Fruit fly (Drosophila melanogaster): ENCODE results near the gene Fntb.

Gene Fntb

dm6 chr3R:16432665-16433065 is at the start of gene Fntb:
Fntb (plus strand) TSS chr3R:16432998.
- TF ChIP-seq Dfd (GFP tag; optimal IDR thresholded peaks at IDR 0.05), result no peak
- TF ChIP-seq ci (GFP tag; IDR thresholded peaks at IDR 0.05), result peak; percentile 65; the same call in 2 of the 3 replicates
- TF ChIP-seq CG17385 (GFP tag; optimal IDR thresholded peaks at IDR 0.05), result peak; percentile 71
- TF ChIP-seq fd96Cb (tag; optimal IDR thresholded peaks at IDR 0.05), result peak; percentile 70
- TF ChIP-seq br (optimal IDR thresholded peaks at IDR 0.05), result no peak
- peak; percentile 13 for TF ChIP-seq CG6813 (GFP tag; optimal IDR thresholded peaks at IDR 0.05)
- peak; percentile 56 for TF ChIP-seq gcm (GFP tag; optimal IDR thresholded peaks at IDR 0.05)
- peak; percentile 65 for TF ChIP-seq CG18476 (GFP tag; optimal IDR thresholded peaks at IDR 0.05)
- peak; percentile 86 for TF ChIP-seq gem (tag; optimal IDR thresholded peaks at IDR 0.05)
- peak; percentile 65 for TF ChIP-seq CG9727 (GFP tag; optimal IDR thresholded peaks at IDR 0.05)
- peak; percentile 66 for TF ChIP-seq CG14710 (tag; optimal IDR thresholded peaks at IDR 0.05)
- TF ChIP-seq CG9932 (GFP tag; IDR thresholded peaks at IDR 0.05), result peak; percentile 71
- peak; percentile 56 for TF ChIP-seq BtbVII (GFP tag; optimal IDR thresholded peaks at IDR 0.05)
- no peak for TF ChIP-seq sna (GFP tag; IDR thresholded peaks at IDR 0.05; ENCODE audit: partially characterized antibody)
- peak; percentile 15 for TF ChIP-seq Lhr (GFP tag; optimal IDR thresholded peaks at IDR 0.05)
- TF ChIP-seq CG10979 (tag; optimal IDR thresholded peaks at IDR 0.05), result peak; percentile 72
- TF ChIP-seq CG12299 (tag; optimal IDR thresholded peaks at IDR 0.05), result peak; percentile 48
- peak; percentile 40 for TF ChIP-seq CG12104 (GFP tag; optimal IDR thresholded peaks at IDR 0.05)
- TF ChIP-seq slou (GFP tag; optimal IDR thresholded peaks at IDR 0.05), result peak; percentile 12
- TF ChIP-seq MBD-R2 (GFP tag; IDR thresholded peaks at IDR 0.05), result peak; percentile 72
- peak; percentile 68 for TF ChIP-seq CG15514 (GFP tag; optimal IDR thresholded peaks at IDR 0.05)
- peak; percentile 80 for TF ChIP-seq CG30403 (GFP tag; optimal IDR thresholded peaks at IDR 0.05)
- TF ChIP-seq CG11695 (GFP tag; IDR thresholded peaks at IDR 0.05), result peak; percentile 60; the same call in 2 of the 3 replicates
- peak; percentile 24 for TF ChIP-seq pzg (GFP tag; optimal IDR thresholded peaks at IDR 0.05)
- no peak for TF ChIP-seq Sin3A (optimal IDR thresholded peaks at IDR 0.05)
- TF ChIP-seq CG6272 (GFP tag; IDR thresholded peaks at IDR 0.05), result peak; percentile 52; the same call in 1 of the 2 replicates
- peak; percentile 62 for TF ChIP-seq Six4 (GFP tag; optimal IDR thresholded peaks at IDR 0.05)
- peak; percentile 54 for TF ChIP-seq CG15696 (tag; optimal IDR thresholded peaks at IDR 0.05)
- TF ChIP-seq H2.0 (GFP tag; IDR thresholded peaks at IDR 0.05), result peak; percentile 39
- peak; percentile 38; the same call in 1 of the 4 replicates for TF ChIP-seq Gug (GFP tag; IDR thresholded peaks at IDR 0.05)
- no peak for TF ChIP-seq dm (GFP tag; optimal IDR thresholded peaks at IDR 0.05)
- TF ChIP-seq BEAF-32 (GFP tag; optimal IDR thresholded peaks at IDR 0.05), result peak; percentile 31
- peak; percentile 69 for TF ChIP-seq CG12659 (GFP tag; optimal IDR thresholded peaks at IDR 0.05)
- no peak for TF ChIP-seq corto (GFP tag; optimal IDR thresholded peaks at IDR 0.05)
- TF ChIP-seq CkIIα-i1 (GFP tag; IDR thresholded peaks at IDR 0.05), result no peak
- peak; percentile 44 for TF ChIP-seq CG34376 (GFP tag; optimal IDR thresholded peaks at IDR 0.05)
- peak; percentile 31 for TF ChIP-seq jumu (GFP tag; optimal IDR thresholded peaks at IDR 0.05)
- TF ChIP-seq unpg (GFP tag; optimal IDR thresholded peaks at IDR 0.05), result peak; percentile 83
- TF ChIP-seq Oli (tag; optimal IDR thresholded peaks at IDR 0.05), result peak; percentile 68
- peak; percentile 79 for TF ChIP-seq CG17359 (tag; optimal IDR thresholded peaks at IDR 0.05)
- TF ChIP-seq ash1 (GFP tag; optimal IDR thresholded peaks at IDR 0.05), result no peak
- peak in 1 of 2 experiments; percentile 74 for TF ChIP-seq bsh (GFP tag; optimal IDR thresholded peaks at IDR 0.05)
- TF ChIP-seq maf-S (GFP tag; optimal IDR thresholded peaks at IDR 0.05), result peak; percentile 10
- TF ChIP-seq CG1792 (GFP tag; optimal IDR thresholded peaks at IDR 0.05), result no peak
- TF ChIP-seq repo (GFP tag; optimal IDR thresholded peaks at IDR 0.05), result no peak
- no peak for TF ChIP-seq Tbp (GFP tag; optimal IDR thresholded peaks at IDR 0.05)
- TF ChIP-seq Atf-2 (GFP tag; optimal IDR thresholded peaks at IDR 0.05), result no peak
- 0 out of 2 replicates have a peak, but pooled peaks have one; percentile 41 for TF ChIP-seq CG14014 (GFP tag; IDR thresholded peaks at IDR 0.05)
- 0 out of 2 replicates have a peak, but pooled peaks have one; percentile 15 for TF ChIP-seq seq (GFP tag; IDR thresholded peaks at IDR 0.05)
- TF ChIP-seq CG12391 (tag; optimal IDR thresholded peaks at IDR 0.05), result peak; percentile 88
- peak; percentile 22; the same call in 1 of the 3 replicates for TF ChIP-seq Mrtf (GFP tag; IDR thresholded peaks at IDR 0.05)

Measured in whole organism, embryonic.